Worm (Caenorhabditis elegans): ENCODE results near the gene ZK622.4.

ce11 chrII:5276736-5277135 lies 15.8 kb upstream of the ZK622.4 start:
- TF ChIP-seq nhr-25 (tag; optimal IDR thresholded peaks at IDR 0.05; ENCODE audit: borderline replicate concordance, insufficient read depth) (no peak), nhr-6 (tag; optimal IDR thresholded peaks at IDR 0.05) (no peak), aly-2 (tag; optimal IDR thresholded peaks at IDR 0.05) (no peak), pha-4 (GFP tag; IDR thresholded peaks at IDR 0.05) (no peak), pha-4 (tag; optimal IDR thresholded peaks at IDR 0.05) (no peak), daf-16 (GFP tag; optimal IDR thresholded peaks at IDR 0.05) (no peak), daf-16 (tag; optimal IDR thresholded peaks at IDR 0.05) (no peak), snpc-4 (tag; optimal IDR thresholded peaks at IDR 0.05) (no peak), nhr-237 (tag; optimal IDR thresholded peaks at IDR 0.05) (no peak), ztf-11 (tag; optimal IDR thresholded peaks at IDR 0.05) (no peak)

All from whole organism, L4 larva.